Worm (Caenorhabditis elegans) whole organism, midembryonic: ENCODE measurements around the gene Y105C5B.9.
"Not testable (repeated sequence)": the region's sequence is repeated elsewhere in the genome, so short reads cannot be mapped to it uniquely, and the experiment has no call there.

Source experiments
- flt-1 ChIP-seq: fragments of 200-800 bp; sonication (Bioruptor generic); IDR thresholded peaks from 2 replicates; pipeline ENCODE4 v1.3.6; 2022; ENCODE audit warnings: missing genetic modification characterization, missing compliant biosample characterization
- med-1 ChIP-seq: sonication (generic microtip); optimal IDR thresholded peaks from 2 replicates; lab custom pipeline; 2017; ENCODE audit warnings: missing genetic modification characterization, mild to moderate bottlenecking, missing compliant biosample characterization, antibody characterized with exemption, missing genetic modification reagents; ENCODE audit not compliant: insufficient read depth
- ztf-23 ChIP-seq: fragments of 200-800 bp; sonication (Bioruptor generic); IDR thresholded peaks from 2 replicates; pipeline ENCODE4 v1.3.6; 2022; ENCODE audit warnings: missing genetic modification reagents, missing genetic modification characterization, missing compliant biosample characterization
- ztf-29 ChIP-seq: fragments of 200-800 bp; sonication (Bioruptor generic); IDR thresholded peaks from 2 replicates; pipeline ENCODE4 v1.3.6; 2022; ENCODE audit warnings: missing genetic modification reagents, missing genetic modification characterization, missing compliant biosample characterization

DNA sequence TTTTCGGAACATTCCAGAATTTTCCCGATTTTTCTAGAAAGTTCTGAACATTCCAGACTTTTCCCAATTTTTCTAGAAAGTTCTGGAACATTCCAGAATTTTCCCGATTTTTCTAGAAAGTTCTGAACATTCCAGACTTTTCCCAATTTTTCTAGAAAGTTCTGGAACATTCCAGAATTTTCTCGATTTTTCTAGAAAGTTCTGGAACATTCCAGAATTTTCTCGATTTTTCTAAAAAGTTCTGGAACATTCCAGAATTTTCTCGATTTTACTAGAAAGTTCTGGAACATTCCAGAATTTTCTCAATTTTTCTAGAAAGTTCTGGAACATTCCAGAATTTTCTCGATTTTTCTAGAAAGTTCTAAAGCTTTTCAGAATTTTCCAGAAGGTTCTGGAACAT lies 34.5 kb upstream of the Y105C5B.9 start:
- not testable (repeated sequence) for TF ChIP-seq med-1; ztf-29 (GFP tag; lab: Robert Waterston, UW)
- TF ChIP-seq ztf-23 (GFP tag; lab: Robert Waterston, UW) (peak; percentile 71; the same call in 1 of the 2 replicates), flt-1 (GFP tag; lab: Robert Waterston, UW) (peak; percentile 98)
